Worm (Caenorhabditis elegans) whole organism, L4/young adult: ENCODE data around the gene tyr-1.

ENCODE experiments used
- W03F9.2 ChIP-seq: fragments of 150-350 bp; optimal IDR thresholded peaks from 2 replicates; lab custom pipeline; 2014; ENCODE audit warnings: missing biosample characterization, missing genetic modification characterization
- dao-5 ChIP-seq: sonication (generic microtip); optimal IDR thresholded peaks from 2 replicates; lab custom pipeline; 2016; ENCODE audit warnings: missing genotype, missing genetic modification characterization, moderate library complexity, missing compliant biosample characterization
- him-1 ChIP-seq: sonication (generic microtip); optimal IDR thresholded peaks from 2 replicates; lab custom pipeline; 2016; ENCODE audit warnings: missing genotype, missing genetic modification reagents, missing genetic modification characterization, missing compliant biosample characterization

- no peak for TF ChIP-seq W03F9.2 (tag; lab: Kevin White, UChicago)
- no peak for TF ChIP-seq him-1
- no peak for TF ChIP-seq dao-5 (tag; lab: Kevin White, UChicago)
Observed at ce11 chrIII:7835684-7836083, 37.9 kb upstream of the tyr-1 start.
